Fruit fly (Drosophila melanogaster) whole organism, prepupa: ENCODE data around the gene Nepl18.

Source experiments
- CG15336 ChIP-seq: fragments of 200-800 bp; sonication (Bioruptor generic); IDR thresholded peaks from 2 replicates; pipeline ENCODE4 v1.3.6; 2022; ENCODE audit warnings: missing biosample characterization, missing genetic modification characterization
- CG6854 ChIP-seq: fragments of 200-800 bp; sonication (Bioruptor generic); optimal IDR thresholded peaks from 2 replicates; lab custom pipeline; 2017; ENCODE audit warnings: missing biosample characterization, mild to moderate bottlenecking, missing genetic modification characterization
- CG7368 ChIP-seq: fragments of 200-800 bp; sonication (Bioruptor generic); optimal IDR thresholded peaks from 3 replicates; lab custom pipeline; 2016; ENCODE audit warnings: missing biosample characterization, missing genetic modification characterization
- CG9139 ChIP-seq: fragments of 200-800 bp; sonication (Bioruptor generic); optimal IDR thresholded peaks from 3 replicates; lab custom pipeline; 2017; ENCODE audit warnings: missing biosample characterization, mild to moderate bottlenecking, missing genetic modification characterization
- Eip75B ChIP-seq: fragments of 200-800 bp; sonication (Bioruptor generic); optimal IDR thresholded peaks from 3 replicates; lab custom pipeline; 2016; ENCODE audit warnings: missing biosample characterization, missing genetic modification characterization
- Ets21C ChIP-seq: fragments of 200-800 bp; sonication (Bioruptor generic); optimal IDR thresholded peaks from 3 replicates; lab custom pipeline; 2016; ENCODE audit warnings: missing biosample characterization, missing genetic modification characterization
- Hr38 ChIP-seq: sonication (Bioruptor generic); optimal IDR thresholded peaks from 2 replicates; lab custom pipeline; 2016; ENCODE audit warnings: missing biosample characterization, missing genetic modification characterization
- Hr39 ChIP-seq: fragments of 200-800 bp; sonication (Bioruptor generic); optimal IDR thresholded peaks from 2 replicates; lab custom pipeline; 2016; ENCODE audit warnings: missing biosample characterization, missing genetic modification characterization
- Lpt ChIP-seq: fragments of 200-800 bp; sonication (Bioruptor generic); optimal IDR thresholded peaks from 3 replicates; lab custom pipeline; 2016; ENCODE audit warnings: missing biosample characterization, missing genetic modification characterization
- Met ChIP-seq: fragments of 200-800 bp; sonication (Bioruptor generic); optimal IDR thresholded peaks from 3 replicates; lab custom pipeline; 2016; ENCODE audit warnings: missing biosample characterization, missing genetic modification characterization
- Sox14 ChIP-seq: fragments of 200-800 bp; sonication (Bioruptor generic); optimal IDR thresholded peaks from 3 replicates; lab custom pipeline; 2016; ENCODE audit warnings: missing biosample characterization, missing genetic modification characterization
- dsx ChIP-seq: fragments of 200-800 bp; optimal IDR thresholded peaks from 3 replicates; lab custom pipeline; 2019; ENCODE audit warnings: missing biosample characterization, mild to moderate bottlenecking, missing genetic modification characterization, moderate library complexity; ENCODE audit not compliant: poor library complexity, severe bottlenecking
- fd85E ChIP-seq: fragments of 200-800 bp; sonication (Bioruptor generic); optimal IDR thresholded peaks from 3 replicates; lab custom pipeline; 2016; ENCODE audit warnings: missing biosample characterization, missing genetic modification characterization
- spab ChIP-seq: fragments of 200-800 bp; sonication (Bioruptor generic); optimal IDR thresholded peaks from 2 replicates; lab custom pipeline; 2017; ENCODE audit warnings: missing biosample characterization, mild to moderate bottlenecking, missing genetic modification characterization, missing genetic modification reagents

dm6 chr3R:28827222-28827621 is 48.2 kb upstream of the Nepl18 start:
- TF ChIP-seq Lpt (GFP tag; lab: Kevin White, UChicago), result no peak
- no peak for TF ChIP-seq fd85E (GFP tag; lab: Kevin White, UChicago)
- no peak for TF ChIP-seq Met (GFP tag; lab: Kevin White, UChicago)
- no peak for TF ChIP-seq CG9139
- no peak for TF ChIP-seq Hr38 (GFP tag; lab: Kevin White, UChicago)
- no peak for TF ChIP-seq CG7368 (GFP tag; lab: Kevin White, UChicago)
- TF ChIP-seq dsx (GFP tag; lab: Kevin White, UChicago), result no peak
- TF ChIP-seq CG6854, result no peak
- no peak for TF ChIP-seq Sox14 (GFP tag; lab: Kevin White, UChicago)
- TF ChIP-seq spab, result no peak
- no peak for TF ChIP-seq Hr39 (GFP tag; lab: Kevin White, UChicago)
- TF ChIP-seq CG15336 (GFP tag; lab: Robert Waterston, UW), result no peak
- TF ChIP-seq Ets21C, result no peak
- no peak for TF ChIP-seq Eip75B (GFP tag; lab: Kevin White, UChicago)
